7 worm cellular contexts compared by ENCODE assay signal in the genomic region with DNA sequence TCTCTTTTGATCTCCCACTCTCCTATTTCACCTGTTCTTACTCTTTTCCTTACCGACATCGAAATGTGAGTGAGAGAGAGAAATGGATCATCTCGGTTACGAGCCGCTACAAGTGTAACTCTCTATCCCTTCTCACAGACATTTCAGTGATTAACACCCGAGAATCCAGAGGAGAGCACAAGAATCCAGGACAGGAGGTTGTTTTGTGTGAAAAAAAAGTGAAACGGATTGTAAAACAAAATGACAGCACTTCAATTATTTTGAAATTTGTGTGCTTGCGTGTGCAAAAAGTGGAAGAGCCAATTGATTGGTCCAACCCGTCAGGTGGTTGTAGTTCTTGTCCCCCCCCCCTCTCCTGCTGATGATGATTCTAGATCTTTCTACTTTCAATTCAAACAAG.
TF ChIP-seq lines count a peak whose summit lies in the region.

No protein-coding gene starts in this region.

TF ChIP-seq in whole organism, L1 larva, 84 proteins besides CTCF, POLR2A, EP300 and RAD21 (continues in another document):
- TF ChIP-seq snu-23 (GFP tag; optimal IDR thresholded peaks at IDR 0.05; lab: Kevin White, UChicago) (peak; percentile 59), mep-1 (tag; optimal IDR thresholded peaks at IDR 0.05; lab: Kevin White, UChicago) (peak; percentile 20), nhr-71 (tag; optimal IDR thresholded peaks at IDR 0.05; lab: Kevin White, UChicago) (peak; percentile 76), nhr-11 (tag; optimal IDR thresholded peaks at IDR 0.05; lab: Kevin White, UChicago) (peak; percentile 8), alr-1 (tag; optimal IDR thresholded peaks at IDR 0.05; lab: Kevin White, UChicago; ENCODE audit: borderline replicate concordance) (no peak), nhr-20 (tag; optimal IDR thresholded peaks at IDR 0.05; lab: Kevin White, UChicago) (peak; percentile 43), efl-1 (optimal IDR thresholded peaks at IDR 0.05; lab: Kevin White, UChicago) (peak in 1 of 2 experiments; percentile 21), efl-1 (GFP tag; optimal IDR thresholded peaks at IDR 0.05 in 1 of 2; lab: Kevin White, UChicago) (no peak), vab-15 (tag; optimal IDR thresholded peaks at IDR 0.05; lab: Kevin White, UChicago) (peak; percentile 31), mef-2 (tag; optimal IDR thresholded peaks at IDR 0.05; lab: Kevin White, UChicago) (no peak), xbp-1 (tag; optimal IDR thresholded peaks at IDR 0.05; lab: Kevin White, UChicago) (no peak), Y116A8C.19 (tag; optimal IDR thresholded peaks at IDR 0.05; lab: Kevin White, UChicago; ENCODE audit: borderline replicate concordance) (no peak)

TF ChIP-seq in whole organism, L2 larva, 48 proteins besides CTCF, POLR2A, EP300 and RAD21 (continues in another document):
- no peak for TF ChIP-seq egl-27 (tag; optimal IDR thresholded peaks at IDR 0.05; lab: Kevin White, UChicago)
- TF ChIP-seq crh-2 (tag; optimal IDR thresholded peaks at IDR 0.05; lab: Kevin White, UChicago): peak; percentile 24
- TF ChIP-seq nhr-10 (tag; optimal IDR thresholded peaks at IDR 0.05; lab: Kevin White, UChicago): no peak
- no peak for TF ChIP-seq nhr-237 (tag; optimal IDR thresholded peaks at IDR 0.05; lab: Kevin White, UChicago)
- TF ChIP-seq nhr-129 (tag; optimal IDR thresholded peaks at IDR 0.05; lab: Kevin White, UChicago): peak; percentile 61
- peak; percentile 39 for TF ChIP-seq lin-13 (GFP tag; optimal IDR thresholded peaks at IDR 0.05; lab: Kevin White, UChicago)
- peak; percentile 77 for TF ChIP-seq F13H6.1 (tag; optimal IDR thresholded peaks at IDR 0.05; lab: Kevin White, UChicago)
- TF ChIP-seq fos-1 (tag; optimal IDR thresholded peaks at IDR 0.05; lab: Kevin White, UChicago): no peak
- TF ChIP-seq peb-1 (tag; optimal IDR thresholded peaks at IDR 0.05; lab: Kevin White, UChicago): no peak
- no peak for TF ChIP-seq ceh-82 (tag; optimal IDR thresholded peaks at IDR 0.05; lab: Kevin White, UChicago)
- no peak for TF ChIP-seq ceh-16 (tag; optimal IDR thresholded peaks at IDR 0.05; lab: Kevin White, UChicago)
- TF ChIP-seq skn-1 (tag; optimal IDR thresholded peaks at IDR 0.05; lab: Kevin White, UChicago): no peak
- no peak for TF ChIP-seq nhr-21 (tag; optimal IDR thresholded peaks at IDR 0.05; lab: Kevin White, UChicago)

TF ChIP-seq in whole organism, L3 larva, 47 proteins besides CTCF, POLR2A, EP300 and RAD21:
- TF ChIP-seq fkh-2 (tag; optimal IDR thresholded peaks at IDR 0.05; lab: Kevin White, UChicago) (no peak), nfya-1 (tag; optimal IDR thresholded peaks at IDR 0.05; lab: Kevin White, UChicago; ENCODE audit: insufficient read depth) (peak; percentile 61), lin-39 (tag; optimal IDR thresholded peaks at IDR 0.05; lab: Kevin White, UChicago) (peak; percentile 19), nhr-11 (tag; optimal IDR thresholded peaks at IDR 0.05; lab: Kevin White, UChicago) (peak; percentile 50)

TF ChIP-seq in whole organism, L4 larva, 104 proteins besides CTCF, POLR2A, EP300 and RAD21:
- peak; percentile 94 for TF ChIP-seq aha-1 (tag; lab: Kevin White, UChicago)
- peak in 1 of 2 experiments; percentile 84 for TF ChIP-seq daf-16 (GFP tag; optimal IDR thresholded peaks at IDR 0.05; lab: Kevin White, UChicago)
- no peak for TF ChIP-seq daf-16 (tag; optimal IDR thresholded peaks at IDR 0.05; lab: Kevin White, UChicago)
- TF ChIP-seq hlh-30 (tag; optimal IDR thresholded peaks at IDR 0.05; lab: Kevin White, UChicago; ENCODE audit: insufficient read depth): peak; percentile 23
- TF ChIP-seq jun-1 (tag; optimal IDR thresholded peaks at IDR 0.05; lab: Kevin White, UChicago): no peak
- TF ChIP-seq D1046.2 (GFP tag; IDR thresholded peaks at IDR 0.05; lab: Robert Waterston, UW): no peak
- no peak for TF ChIP-seq lir-3 (tag; optimal IDR thresholded peaks at IDR 0.05; lab: Kevin White, UChicago)
- peak; percentile 24 for TF ChIP-seq nhr-28 (tag; optimal IDR thresholded peaks at IDR 0.05; lab: Kevin White, UChicago)
- no peak for TF ChIP-seq F26F4.8 (GFP tag; conservative IDR thresholded peaks at IDR 0.05; lab: Robert Waterston, UW)
- TF ChIP-seq skn-1 (tag; optimal IDR thresholded peaks at IDR 0.05; lab: Kevin White, UChicago): no peak
- peak; percentile 73 for TF ChIP-seq nhr-11 (tag; optimal IDR thresholded peaks at IDR 0.05; lab: Kevin White, UChicago)
- peak; percentile 46 for TF ChIP-seq hlh-11 (tag; optimal IDR thresholded peaks at IDR 0.05; lab: Kevin White, UChicago)

TF ChIP-seq in whole organism, late embryonic, 69 proteins besides CTCF, POLR2A, EP300 and RAD21 (continues in another document):
- TF ChIP-seq unc-55 (GFP tag; optimal IDR thresholded peaks at IDR 0.05; lab: Kevin White, UChicago): peak; percentile 59
- no peak for TF ChIP-seq ceh-14 (tag; optimal IDR thresholded peaks at IDR 0.05; lab: Kevin White, UChicago)
- TF ChIP-seq Y22D7AL.16 (tag; optimal IDR thresholded peaks at IDR 0.05; lab: Kevin White, UChicago): no peak
- TF ChIP-seq nhr-232 (tag; optimal IDR thresholded peaks at IDR 0.05; lab: Kevin White, UChicago): no peak
- no peak for TF ChIP-seq ztf-16 (tag; optimal IDR thresholded peaks at IDR 0.05; lab: Kevin White, UChicago)
- no peak for TF ChIP-seq pqm-1 (tag; optimal IDR thresholded peaks at IDR 0.05; lab: Kevin White, UChicago)
- no peak for TF ChIP-seq T23F11.4 (GFP tag; optimal IDR thresholded peaks at IDR 0.05; lab: Kevin White, UChicago)
- TF ChIP-seq elt-4 (tag; optimal IDR thresholded peaks at IDR 0.05; lab: Kevin White, UChicago): no peak
- TF ChIP-seq rnt-1 (tag; optimal IDR thresholded peaks at IDR 0.05; lab: Kevin White, UChicago): peak; percentile 28
- TF ChIP-seq nfya-1 (tag; optimal IDR thresholded peaks at IDR 0.05; lab: Kevin White, UChicago): peak; percentile 13
- TF ChIP-seq K09A11.1 (tag; optimal IDR thresholded peaks at IDR 0.05; lab: Kevin White, UChicago; ENCODE audit: insufficient read depth): no peak
- no peak for TF ChIP-seq unc-3 (GFP tag; conservative IDR thresholded peaks at IDR 0.05; lab: Robert Waterston, UW)
- TF ChIP-seq unc-3 (tag; optimal IDR thresholded peaks at IDR 0.05; lab: Kevin White, UChicago): no peak
- TF ChIP-seq pha-4 (tag; optimal IDR thresholded peaks at IDR 0.05; lab: Kevin White, UChicago): no peak
- no peak for TF ChIP-seq ahr-1 (tag; optimal IDR thresholded peaks at IDR 0.05; lab: Kevin White, UChicago)
- no peak for TF ChIP-seq C08G9.2 (tag; optimal IDR thresholded peaks at IDR 0.05; lab: Kevin White, UChicago)
- TF ChIP-seq ceh-18 (tag; optimal IDR thresholded peaks at IDR 0.05; lab: Kevin White, UChicago): peak; percentile 74

TF ChIP-seq in whole organism, mixed stage, embryonic, 35 proteins besides CTCF, POLR2A, EP300 and RAD21 (continues in another document):
- TF ChIP-seq bed-3 (GFP tag; optimal IDR thresholded peaks at IDR 0.05; lab: Kevin White, UChicago) (no peak), lin-13 (tag; optimal IDR thresholded peaks at IDR 0.05; lab: Kevin White, UChicago) (no peak), tbx-8 (GFP tag; optimal IDR thresholded peaks at IDR 0.05; lab: Kevin White, UChicago) (no peak), mab-5 (tag; optimal IDR thresholded peaks at IDR 0.05; lab: Kevin White, UChicago) (no peak), lsy-2 (tag; optimal IDR thresholded peaks at IDR 0.05; lab: Kevin White, UChicago) (no peak), unc-62 (GFP tag; optimal IDR thresholded peaks at IDR 0.05; lab: Kevin White, UChicago) (peak; percentile 87), ham-2 (GFP tag; optimal IDR thresholded peaks at IDR 0.05; lab: Kevin White, UChicago) (no peak), blmp-1 (tag; optimal IDR thresholded peaks at IDR 0.05; lab: Kevin White, UChicago) (no peak), cnd-1 (tag; optimal IDR thresholded peaks at IDR 0.05; lab: Kevin White, UChicago) (no peak), ceh-39 (tag; optimal IDR thresholded peaks at IDR 0.05; lab: Kevin White, UChicago) (no peak), flh-1 (GFP tag; optimal IDR thresholded peaks at IDR 0.05; lab: Kevin White, UChicago) (no peak), ztf-11 (tag; optimal IDR thresholded peaks at IDR 0.05; lab: Kevin White, UChicago) (no peak), ceh-43 (GFP tag; optimal IDR thresholded peaks at IDR 0.05; lab: Kevin White, UChicago) (no peak), ceh-83 (GFP tag; optimal IDR thresholded peaks at IDR 0.05; lab: Kevin White, UChicago) (no peak), nhr-2 (tag; optimal IDR thresholded peaks at IDR 0.05; lab: Kevin White, UChicago) (no peak), sptf-1 (tag; optimal IDR thresholded peaks at IDR 0.05; lab: Kevin White, UChicago) (no peak), pha-4 (tag; optimal IDR thresholded peaks at IDR 0.05; lab: Kevin White, UChicago) (no peak), hlh-1 (tag; optimal IDR thresholded peaks at IDR 0.05; lab: Kevin White, UChicago) (peak; percentile 62), lin-32 (GFP tag; optimal IDR thresholded peaks at IDR 0.05; lab: Kevin White, UChicago) (no peak)

TF ChIP-seq in whole organism, young adult, 124 proteins besides CTCF, POLR2A, EP300 and RAD21:
- no peak for TF ChIP-seq F39B2.1 (GFP tag; IDR thresholded peaks at IDR 0.05; lab: Robert Waterston, UW)
- TF ChIP-seq hsf-1 (GFP tag; IDR thresholded peaks at IDR 0.05; lab: Robert Waterston, UW): 0 out of 2 replicates have a peak, but pooled peaks have one; percentile 24
